Fruit fly (Drosophila melanogaster) whole organism, prepupa: ENCODE data around the gene yrt.

Experiments used
- Blimp-1 ChIP-seq: fragments of 200-800 bp; sonication (Bioruptor generic); optimal IDR thresholded peaks from 3 replicates; lab custom pipeline; 2017; ENCODE audit warnings: missing biosample characterization, missing genetic modification characterization, mild to moderate bottlenecking, moderate library complexity, missing genetic modification reagents
- CG10631 ChIP-seq: fragments of 200-800 bp; sonication (Bioruptor generic); optimal IDR thresholded peaks from 2 replicates; lab custom pipeline; 2016; ENCODE audit warnings: missing biosample characterization, missing genetic modification characterization
- CG10669 ChIP-seq: fragments of 200-800 bp; sonication (Bioruptor generic); optimal IDR thresholded peaks from 3 replicates; lab custom pipeline; 2018; ENCODE audit warnings: missing biosample characterization, mild to moderate bottlenecking, missing genetic modification characterization, moderate library complexity
- CG11762 ChIP-seq: fragments of 200-800 bp; sonication (Bioruptor generic); optimal IDR thresholded peaks from 3 replicates; lab custom pipeline; 2016; ENCODE audit warnings: missing biosample characterization, missing genetic modification characterization; ENCODE audit not compliant: insufficient read depth
- CG11902 ChIP-seq: fragments of 200-800 bp; sonication (Bioruptor generic); optimal IDR thresholded peaks from 3 replicates; lab custom pipeline; 2016; ENCODE audit warnings: missing biosample characterization, missing genetic modification characterization
- CG15336 ChIP-seq: fragments of 200-800 bp; sonication (Bioruptor generic); IDR thresholded peaks from 2 replicates; pipeline ENCODE4 v1.3.6; 2022; ENCODE audit warnings: missing biosample characterization, missing genetic modification characterization
- CG1621 ChIP-seq: fragments of 200-800 bp; sonication (Bioruptor generic); optimal IDR thresholded peaks from 3 replicates; lab custom pipeline; 2018; ENCODE audit warnings: missing biosample characterization, mild to moderate bottlenecking, missing genetic modification characterization
- CG3032 ChIP-seq: fragments of 200-800 bp; optimal IDR thresholded peaks from 2 replicates; lab custom pipeline; 2019; ENCODE audit warnings: missing biosample characterization, mild to moderate bottlenecking, missing genetic modification characterization, moderate library complexity
- CG31627 ChIP-seq: fragments of 200-800 bp; sonication (Bioruptor generic); optimal IDR thresholded peaks from 3 replicates; lab custom pipeline; 2016; ENCODE audit warnings: missing biosample characterization, missing genetic modification characterization
- CG32006 ChIP-seq: fragments of 200-800 bp; sonication (Bioruptor generic); optimal IDR thresholded peaks from 3 replicates; lab custom pipeline; 2017; ENCODE audit warnings: missing biosample characterization, mild to moderate bottlenecking, missing genetic modification characterization
- CG34406 ChIP-seq: fragments of 200-800 bp; sonication (Bioruptor generic); optimal IDR thresholded peaks from 3 replicates; lab custom pipeline; 2016; ENCODE audit warnings: missing biosample characterization, missing genetic modification characterization
- CG3919 ChIP-seq: fragments of 200-800 bp; sonication (Bioruptor generic); optimal IDR thresholded peaks from 3 replicates; lab custom pipeline; 2016; ENCODE audit warnings: missing biosample characterization, missing genetic modification characterization
- CG4318 ChIP-seq: fragments of 200-800 bp; sonication (Bioruptor generic); optimal IDR thresholded peaks from 3 replicates; lab custom pipeline; 2017; ENCODE audit warnings: missing biosample characterization, mild to moderate bottlenecking, missing genetic modification characterization
- CG6276 ChIP-seq: fragments of 200-800 bp; sonication (Bioruptor generic); optimal IDR thresholded peaks from 2 replicates; lab custom pipeline; 2017; ENCODE audit warnings: missing biosample characterization, mild to moderate bottlenecking, missing genetic modification characterization
- CG6792 ChIP-seq: fragments of 200-800 bp; sonication (Bioruptor generic); optimal IDR thresholded peaks from 3 replicates; lab custom pipeline; 2016; ENCODE audit warnings: missing biosample characterization, missing genetic modification characterization
- CG6808 ChIP-seq: fragments of 200-800 bp; sonication (Bioruptor generic); optimal IDR thresholded peaks from 3 replicates; lab custom pipeline; 2017; ENCODE audit warnings: missing biosample characterization, missing genetic modification characterization, mild to moderate bottlenecking, moderate library complexity, missing genetic modification reagents
- CG6854 ChIP-seq: fragments of 200-800 bp; sonication (Bioruptor generic); optimal IDR thresholded peaks from 2 replicates; lab custom pipeline; 2017; ENCODE audit warnings: missing biosample characterization, mild to moderate bottlenecking, missing genetic modification characterization
- CG8119 ChIP-seq: fragments of 200-800 bp; sonication (Bioruptor generic); IDR thresholded peaks from 3 replicates; pipeline ENCODE4 v1.3.6; 2022; ENCODE audit warnings: missing biosample characterization, missing genetic modification characterization
- CG8319 ChIP-seq: fragments of 200-800 bp; sonication (Bioruptor generic); optimal IDR thresholded peaks from 3 replicates; lab custom pipeline; 2016; ENCODE audit warnings: missing biosample characterization, missing genetic modification characterization
- CG8632 ChIP-seq: fragments of 200-800 bp; sonication (Bioruptor generic); optimal IDR thresholded peaks from 3 replicates; lab custom pipeline; 2016; ENCODE audit warnings: missing biosample characterization, missing genetic modification characterization
- CG9139 ChIP-seq: fragments of 200-800 bp; sonication (Bioruptor generic); optimal IDR thresholded peaks from 3 replicates; lab custom pipeline; 2017; ENCODE audit warnings: missing biosample characterization, mild to moderate bottlenecking, missing genetic modification characterization
- Eip75B ChIP-seq: fragments of 200-800 bp; sonication (Bioruptor generic); optimal IDR thresholded peaks from 3 replicates; lab custom pipeline; 2016; ENCODE audit warnings: missing biosample characterization, missing genetic modification characterization
- Eip78C ChIP-seq: fragments of 200-800 bp; sonication (Bioruptor generic); peaks from one replicate; lab custom pipeline; 2016; ENCODE audit warnings: missing biosample characterization, missing genetic modification characterization
- Eip93F ChIP-seq: fragments of 200-800 bp; sonication (Bioruptor generic); optimal IDR thresholded peaks from 2 replicates; lab custom pipeline; 2016; ENCODE audit warnings: missing biosample characterization, mild to moderate bottlenecking, missing genetic modification characterization
- Ets21C ChIP-seq: fragments of 200-800 bp; sonication (Bioruptor generic); optimal IDR thresholded peaks from 3 replicates; lab custom pipeline; 2016; ENCODE audit warnings: missing biosample characterization, missing genetic modification characterization
- Ets96B ChIP-seq: fragments of 200-800 bp; optimal IDR thresholded peaks from 2 replicates; lab custom pipeline; 2019; ENCODE audit warnings: missing biosample characterization, mild to moderate bottlenecking, missing genetic modification characterization, moderate library complexity
- Gug ChIP-seq: fragments of 200-800 bp; sonication (Bioruptor generic); IDR thresholded peaks from 2 replicates; pipeline ENCODE4 v1.3.6; 2022; ENCODE audit warnings: missing biosample characterization, missing genetic modification characterization
- Hr39 ChIP-seq: fragments of 200-800 bp; sonication (Bioruptor generic); optimal IDR thresholded peaks from 2 replicates; lab custom pipeline; 2016; ENCODE audit warnings: missing biosample characterization, missing genetic modification characterization
- Hr4 ChIP-seq: fragments of 200-800 bp; sonication (Bioruptor generic); optimal IDR thresholded peaks from 3 replicates; lab custom pipeline; 2016; ENCODE audit warnings: missing biosample characterization, missing genetic modification characterization
- Lpt ChIP-seq: fragments of 200-800 bp; sonication (Bioruptor generic); optimal IDR thresholded peaks from 3 replicates; lab custom pipeline; 2016; ENCODE audit warnings: missing biosample characterization, missing genetic modification characterization
- Met ChIP-seq: fragments of 200-800 bp; sonication (Bioruptor generic); optimal IDR thresholded peaks from 3 replicates; lab custom pipeline; 2016; ENCODE audit warnings: missing biosample characterization, missing genetic modification characterization
- Smox ChIP-seq: fragments of 200-800 bp; sonication (Bioruptor generic); optimal IDR thresholded peaks from 3 replicates; lab custom pipeline; 2016; ENCODE audit warnings: missing biosample characterization, missing genetic modification characterization
- achi ChIP-seq: fragments of 200-800 bp; sonication (Bioruptor generic); optimal IDR thresholded peaks from 3 replicates; lab custom pipeline; 2016; ENCODE audit warnings: missing biosample characterization, missing genetic modification characterization
- acj6 ChIP-seq: fragments of 200-800 bp; sonication (Bioruptor generic); optimal IDR thresholded peaks from 3 replicates; lab custom pipeline; 2016; ENCODE audit warnings: missing biosample characterization, missing genetic modification characterization
- dac ChIP-seq: fragments of 200-800 bp; sonication (Bioruptor generic); optimal IDR thresholded peaks from 2 replicates; lab custom pipeline; 2017; ENCODE audit warnings: missing biosample characterization, mild to moderate bottlenecking, missing genetic modification characterization
- dsx ChIP-seq: fragments of 200-800 bp; optimal IDR thresholded peaks from 3 replicates; lab custom pipeline; 2019; ENCODE audit warnings: missing biosample characterization, mild to moderate bottlenecking, missing genetic modification characterization, moderate library complexity; ENCODE audit not compliant: poor library complexity, severe bottlenecking
- esn ChIP-seq: fragments of 200-800 bp; sonication (Bioruptor generic); optimal IDR thresholded peaks from 2 replicates; lab custom pipeline; 2016; ENCODE audit warnings: missing biosample characterization, mild to moderate bottlenecking, missing genetic modification characterization, moderate library complexity
- fd59A ChIP-seq: fragments of 200-800 bp; sonication (Bioruptor generic); optimal IDR thresholded peaks from 2 replicates; lab custom pipeline; 2017; ENCODE audit warnings: missing biosample characterization, mild to moderate bottlenecking, missing genetic modification characterization, missing genetic modification reagents
- fd85E ChIP-seq: fragments of 200-800 bp; sonication (Bioruptor generic); optimal IDR thresholded peaks from 3 replicates; lab custom pipeline; 2016; ENCODE audit warnings: missing biosample characterization, missing genetic modification characterization
- lz ChIP-seq: fragments of 200-800 bp; sonication (Bioruptor generic); optimal IDR thresholded peaks from 3 replicates; lab custom pipeline; 2016; ENCODE audit warnings: missing biosample characterization, missing genetic modification characterization
- net ChIP-seq: fragments of 200-800 bp; sonication (Bioruptor generic); optimal IDR thresholded peaks from 3 replicates; lab custom pipeline; 2016; ENCODE audit warnings: missing biosample characterization, missing genetic modification characterization
- pdm3 ChIP-seq: fragments of 200-800 bp; sonication (Bioruptor generic); optimal IDR thresholded peaks from 3 replicates; lab custom pipeline; 2016; ENCODE audit warnings: missing biosample characterization, missing genetic modification characterization
- salr ChIP-seq, 2 experiments: fragments of 200-800 bp; sonication (Bioruptor generic); optimal IDR thresholded peaks; 3 replicates each; lab custom pipeline; 2016 to 2018; ENCODE audit warnings: missing biosample characterization in 2 of 2, missing genetic modification characterization in 2 of 2, mild to moderate bottlenecking in 1 of 2
- spab ChIP-seq: fragments of 200-800 bp; sonication (Bioruptor generic); optimal IDR thresholded peaks from 2 replicates; lab custom pipeline; 2017; ENCODE audit warnings: missing biosample characterization, mild to moderate bottlenecking, missing genetic modification characterization, missing genetic modification reagents
- ss ChIP-seq, 2 experiments: fragments of 200-800 bp; sonication (Bioruptor generic); optimal IDR thresholded peaks; 2 replicates in 1 of 2; 3 replicates in 1 of 2; lab custom pipeline; 2017 to 2018; ENCODE audit warnings: mild to moderate bottlenecking in 2 of 2, missing biosample characterization in 2 of 2, missing genetic modification characterization in 2 of 2, moderate library complexity in 1 of 2
- svp ChIP-seq: fragments of 200-800 bp; sonication (Bioruptor generic); peaks from one replicate; lab custom pipeline; 2016; ENCODE audit warnings: missing biosample characterization, missing genetic modification characterization
- topi ChIP-seq: fragments of 200-800 bp; sonication (Bioruptor generic); optimal IDR thresholded peaks from 3 replicates; lab custom pipeline; 2016; ENCODE audit warnings: missing biosample characterization, missing genetic modification characterization

The yrt gene

DNA sequence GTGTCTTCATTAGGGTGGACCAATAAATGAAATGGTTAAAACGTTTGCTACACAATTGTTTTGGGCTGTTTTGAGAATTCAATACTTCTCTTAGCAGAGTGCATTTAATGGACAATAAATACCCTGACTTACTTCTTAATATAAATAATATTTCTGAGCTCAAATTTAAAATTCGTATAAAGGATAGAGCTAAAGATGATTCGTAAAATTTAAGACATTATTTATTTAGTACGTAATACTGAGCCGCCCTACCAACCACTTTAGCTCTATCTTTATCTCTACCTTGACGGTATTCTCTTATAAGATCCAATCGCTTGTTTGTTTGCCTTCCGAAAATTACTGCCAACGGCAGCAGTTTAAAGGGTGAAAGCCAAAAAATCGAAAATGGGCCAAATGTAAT, 1.2 kb downstream of the yrt start (continued):
- TF ChIP-seq Ets21C (GFP tag; lab: Kevin White, UChicago), result peak; percentile 23
- TF ChIP-seq dac, result peak; percentile 38
- peak; percentile 61 for TF ChIP-seq CG11762 (GFP tag; lab: Kevin White, UChicago)
- peak; percentile 86 for TF ChIP-seq pdm3 (GFP tag; lab: Kevin White, UChicago)
- TF ChIP-seq salr (GFP tag; optimal IDR thresholded peaks at IDR 0.05; lab: Kevin White, UChicago), result peak; percentile 83 to 85
- no peak for TF ChIP-seq Blimp-1 (GFP tag; lab: Kevin White, UChicago)
- TF ChIP-seq CG3919 (GFP tag; lab: Kevin White, UChicago), result peak; percentile 76
- TF ChIP-seq svp (GFP tag; lab: Kevin White, UChicago), result peak; percentile 83
- TF ChIP-seq CG10669, result peak; percentile 77
- peak; percentile 78 for TF ChIP-seq CG6792 (GFP tag; lab: Kevin White, UChicago)
- TF ChIP-seq CG10631 (GFP tag; lab: Kevin White, UChicago), result peak; percentile 79
- TF ChIP-seq Smox (GFP tag; lab: Kevin White, UChicago), result peak; percentile 78
- peak; percentile 84 for TF ChIP-seq Eip75B (GFP tag; lab: Kevin White, UChicago)
- peak; percentile 86 for TF ChIP-seq Hr4 (GFP tag; lab: Kevin White, UChicago)
- TF ChIP-seq dsx, result peak; percentile 84
- peak; percentile 46 for TF ChIP-seq fd85E (GFP tag; lab: Kevin White, UChicago)
- peak; percentile 91 for TF ChIP-seq net (GFP tag; lab: Kevin White, UChicago)
- TF ChIP-seq CG31627, result peak; percentile 62
- peak; percentile 65 for TF ChIP-seq Hr39 (GFP tag; lab: Kevin White, UChicago)
- peak; percentile 83 for TF ChIP-seq CG1621 (tag; lab: Kevin White, UChicago)
- peak; percentile 91 for TF ChIP-seq acj6
- TF ChIP-seq Eip93F (GFP tag; lab: Kevin White, UChicago), result no peak
- peak; percentile 71 for TF ChIP-seq spab
- peak; percentile 32 for TF ChIP-seq CG11902 (GFP tag; lab: Kevin White, UChicago)
- peak; percentile 82 for TF ChIP-seq Met (GFP tag; lab: Kevin White, UChicago)
- TF ChIP-seq Gug (GFP tag; lab: Robert Waterston, UW), result peak; percentile 35; the same call in 1 of the 2 replicates
- peak; percentile 94 for TF ChIP-seq CG8119 (GFP tag; lab: Robert Waterston, UW)
- peak; percentile 85 for TF ChIP-seq CG32006 (GFP tag; lab: Kevin White, UChicago)
- TF ChIP-seq Eip78C (GFP tag; lab: Kevin White, UChicago), result peak; percentile 95
- peak; percentile 61 for TF ChIP-seq topi
- TF ChIP-seq CG6854 (GFP tag; lab: Kevin White, UChicago), result no peak
- peak; percentile 76 for TF ChIP-seq Ets96B
- peak; percentile 84 for TF ChIP-seq esn (GFP tag; lab: Kevin White, UChicago)
- TF ChIP-seq achi (GFP tag; lab: Kevin White, UChicago), result peak; percentile 90
- TF ChIP-seq CG8632 (GFP tag; lab: Kevin White, UChicago), result peak; percentile 92
- peak; percentile 78 for TF ChIP-seq CG3032 (tag; lab: Kevin White, UChicago)
- peak; percentile 44 to 64 for TF ChIP-seq ss (GFP tag; optimal IDR thresholded peaks at IDR 0.05; lab: Kevin White, UChicago)
- TF ChIP-seq CG6276 (GFP tag; lab: Kevin White, UChicago), result peak; percentile 83
- peak; percentile 65 for TF ChIP-seq CG4318 (GFP tag; lab: Kevin White, UChicago)

DNA sequence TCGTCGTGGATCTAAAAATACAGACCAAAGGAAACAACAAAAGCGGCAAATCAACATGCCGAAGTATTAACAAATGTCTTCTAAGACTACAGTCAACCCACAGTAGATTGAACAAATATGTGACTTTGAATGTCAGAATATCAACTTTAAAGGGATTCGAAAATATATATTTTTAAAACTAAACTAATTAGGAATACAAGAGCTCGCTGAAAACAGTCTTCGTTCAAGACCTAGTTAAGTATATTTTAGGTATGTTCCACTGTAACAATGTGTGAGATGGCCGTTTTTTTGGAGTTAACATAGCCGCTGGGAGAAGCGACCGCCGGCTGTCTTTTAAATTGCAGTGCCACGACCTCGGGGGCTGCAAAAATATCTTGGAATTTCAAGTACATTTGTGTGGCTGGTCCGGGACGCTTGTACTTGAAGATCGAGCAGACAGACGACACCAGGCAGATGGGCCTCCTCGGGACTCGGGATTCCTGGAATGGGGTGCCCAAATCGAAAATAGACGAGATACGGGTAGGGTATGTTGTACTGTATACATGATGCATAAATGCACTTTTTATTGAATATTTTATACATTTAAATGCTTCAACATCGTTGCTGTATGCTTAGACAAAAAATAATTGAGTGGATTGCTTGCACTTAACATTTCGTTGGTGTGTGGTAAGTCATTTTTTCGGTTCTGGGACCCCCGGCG, 6.3 kb downstream of the yrt start:
- TF ChIP-seq dac (peak; percentile 35), Met (GFP tag; lab: Kevin White, UChicago) (peak; percentile 71), CG15336 (GFP tag; lab: Robert Waterston, UW) (peak; percentile 85), spab (peak; percentile 60), Smox (GFP tag; lab: Kevin White, UChicago) (peak; percentile 49), CG10669 (peak; percentile 29), Hr4 (GFP tag; lab: Kevin White, UChicago) (peak; percentile 77), CG9139 (GFP tag; lab: Kevin White, UChicago) (peak; percentile 30), lz (GFP tag; lab: Kevin White, UChicago) (peak; percentile 53), CG8319 (peak; percentile 27), CG6854 (GFP tag; lab: Kevin White, UChicago) (no peak), Hr39 (GFP tag; lab: Kevin White, UChicago) (peak; percentile 72), Blimp-1 (GFP tag; lab: Kevin White, UChicago) (no peak), Lpt (GFP tag; lab: Kevin White, UChicago) (peak; percentile 79), CG6808 (GFP tag; lab: Kevin White, UChicago) (peak; percentile 37), CG6792 (GFP tag; lab: Kevin White, UChicago) (peak; percentile 49), svp (GFP tag; lab: Kevin White, UChicago) (peak; percentile 87), CG10631 (GFP tag; lab: Kevin White, UChicago) (peak; percentile 73), fd59A (GFP tag; lab: Kevin White, UChicago) (peak; percentile 20), CG31627 (peak; percentile 64), Gug (GFP tag; lab: Robert Waterston, UW) (peak; percentile 58), CG34406 (peak; percentile 34), topi (peak; percentile 61)
